Worm (Caenorhabditis elegans) whole organism, midembryonic: ENCODE results near the gene srp-8.

Experiments
- T22C8.4 ChIP-seq: fragments of 200-800 bp; sonication (Bioruptor generic); IDR thresholded peaks from 2 replicates; pipeline ENCODE4 v1.3.6; 2022; ENCODE audit warnings: missing genetic modification characterization, missing compliant biosample characterization
- cog-1 ChIP-seq: sonication (generic microtip); optimal IDR thresholded peaks from 2 replicates; lab custom pipeline; 2016; ENCODE audit warnings: missing genetic modification characterization, missing compliant biosample characterization
- flt-1 ChIP-seq: fragments of 200-800 bp; sonication (Bioruptor generic); IDR thresholded peaks from 2 replicates; pipeline ENCODE4 v1.3.6; 2022; ENCODE audit warnings: missing genetic modification characterization, missing compliant biosample characterization
- med-1 ChIP-seq: sonication (generic microtip); optimal IDR thresholded peaks from 2 replicates; lab custom pipeline; 2017; ENCODE audit warnings: missing genetic modification characterization, mild to moderate bottlenecking, missing compliant biosample characterization, antibody characterized with exemption, missing genetic modification reagents; ENCODE audit not compliant: insufficient read depth
- ref-1 ChIP-seq: fragments of 200-800 bp; sonication (Bioruptor generic); conservative IDR thresholded peaks from 2 replicates; pipeline ENCODE4 v1.3.6; 2022; ENCODE audit warnings: missing genetic modification reagents, missing genetic modification characterization, missing compliant biosample characterization
- tab-1 ChIP-seq: fragments of 200-800 bp; sonication (Bioruptor generic); IDR thresholded peaks from 2 replicates; pipeline ENCODE4 v1.3.6; 2022; ENCODE audit warnings: missing genetic modification characterization, missing compliant biosample characterization
- ztf-23 ChIP-seq: fragments of 200-800 bp; sonication (Bioruptor generic); IDR thresholded peaks from 2 replicates; pipeline ENCODE4 v1.3.6; 2022; ENCODE audit warnings: missing genetic modification reagents, missing genetic modification characterization, missing compliant biosample characterization
- ztf-29 ChIP-seq: fragments of 200-800 bp; sonication (Bioruptor generic); IDR thresholded peaks from 2 replicates; pipeline ENCODE4 v1.3.6; 2022; ENCODE audit warnings: missing genetic modification reagents, missing genetic modification characterization, missing compliant biosample characterization

- TF ChIP-seq T22C8.4 (GFP tag; lab: Robert Waterston, UW) (no peak), cog-1 (no peak), flt-1 (GFP tag; lab: Robert Waterston, UW) (no peak), med-1 (GFP tag; lab: Kevin White, UChicago) (no peak), ztf-29 (no peak), ztf-23 (GFP tag; lab: Robert Waterston, UW) (no peak), ref-1 (GFP tag; lab: Robert Waterston, UW) (no peak), tab-1 (GFP tag; lab: Robert Waterston, UW) (no peak)
These were observed 15.1 kb upstream of the srp-8 start, which contains the start of gene F20D6.8 for ce11 chrV:8168219-8168962.
